Fruit fly (Drosophila melanogaster) whole organism, embryonic: Measurements from ENCODE around the gene Mlc-c.

ENCODE experiments used
- BEAF-32 ChIP-seq: fragments of 200-800 bp; sonication (Bioruptor generic); optimal IDR thresholded peaks from 3 replicates; lab custom pipeline; 2017; ENCODE audit warnings: missing biosample characterization, missing genetic modification characterization, mild to moderate bottlenecking, moderate library complexity, missing genetic modification reagents
- CG10543 ChIP-seq: fragments of 200-800 bp; sonication (Bioruptor generic); optimal IDR thresholded peaks from 3 replicates; lab custom pipeline; 2017; ENCODE audit warnings: missing biosample characterization, mild to moderate bottlenecking, missing genetic modification characterization, moderate library complexity
- CG10654 ChIP-seq: fragments of 200-800 bp; sonication (Bioruptor generic); optimal IDR thresholded peaks from 2 replicates; lab custom pipeline; 2016; ENCODE audit warnings: missing biosample characterization, missing genetic modification characterization
- CG10959 ChIP-seq: fragments of 200-800 bp; sonication (Bioruptor generic); IDR thresholded peaks from 2 replicates; pipeline ENCODE4 v1.3.6; 2022; ENCODE audit warnings: missing biosample characterization, missing genetic modification characterization
- CG11696 ChIP-seq: fragments of 200-800 bp; sonication (Bioruptor generic); IDR thresholded peaks from 2 replicates; pipeline ENCODE4 v1.3.6; 2022; ENCODE audit warnings: missing biosample characterization, missing genetic modification characterization
- CG12299 ChIP-seq: fragments of 200-800 bp; sonication (Bioruptor generic); optimal IDR thresholded peaks from 2 replicates; lab custom pipeline; 2018; ENCODE audit warnings: missing biosample characterization, mild to moderate bottlenecking, missing genetic modification characterization
- CG12659 ChIP-seq: fragments of 200-800 bp; sonication (Bioruptor generic); optimal IDR thresholded peaks from 3 replicates; lab custom pipeline; 2017; ENCODE audit warnings: mild to moderate bottlenecking, missing biosample characterization, missing genetic modification reagents, missing genetic modification characterization
- CG14441 ChIP-seq: fragments of 200-800 bp; sonication (Bioruptor generic); IDR thresholded peaks from 2 replicates; pipeline ENCODE4 v1.3.6; 2022; ENCODE audit warnings: missing biosample characterization, missing genetic modification characterization
- CG16813 ChIP-seq: fragments of 200-800 bp; sonication (Bioruptor generic); IDR thresholded peaks from 3 replicates; pipeline ENCODE4 v1.3.6; 2022; ENCODE audit warnings: missing biosample characterization, missing genetic modification characterization; ENCODE audit not compliant: partially characterized antibody
- CG16863 ChIP-seq: fragments of 200-800 bp; sonication (Bioruptor generic); optimal IDR thresholded peaks from 3 replicates; lab custom pipeline; 2016; ENCODE audit warnings: missing biosample characterization, missing genetic modification characterization
- CG17361 ChIP-seq: fragments of 200-800 bp; sonication (Bioruptor generic); IDR thresholded peaks from 3 replicates; pipeline ENCODE4 v1.3.6; 2022; ENCODE audit warnings: missing biosample characterization, missing genetic modification characterization
- CG18011 ChIP-seq: fragments of 200-800 bp; sonication (Bioruptor generic); optimal IDR thresholded peaks from 2 replicates; lab custom pipeline; 2017; ENCODE audit warnings: missing biosample characterization, missing genetic modification characterization, mild to moderate bottlenecking, moderate library complexity, missing genotype
- CG30020 ChIP-seq: fragments of 200-800 bp; optimal IDR thresholded peaks from 2 replicates; lab custom pipeline; 2019; ENCODE audit warnings: missing biosample characterization, mild to moderate bottlenecking, missing genetic modification characterization, moderate library complexity
- CG30431 ChIP-seq: fragments of 200-800 bp; sonication (Bioruptor generic); optimal IDR thresholded peaks from 2 replicates; lab custom pipeline; 2017; ENCODE audit warnings: missing biosample characterization, missing genetic modification characterization
- CG31441 ChIP-seq: fragments of 200-800 bp; sonication (Bioruptor generic); IDR thresholded peaks from 2 replicates; pipeline ENCODE4 v1.3.6; 2022; ENCODE audit warnings: missing biosample characterization, missing genetic modification characterization
- CG32772 ChIP-seq: fragments of 200-800 bp; sonication (Bioruptor generic); IDR thresholded peaks from 2 replicates; pipeline ENCODE4 v1.3.6; 2022; ENCODE audit warnings: missing biosample characterization, missing genetic modification characterization
- CG34376 ChIP-seq: fragments of 200-800 bp; sonication (Bioruptor generic); optimal IDR thresholded peaks from 2 replicates; lab custom pipeline; 2018; ENCODE audit warnings: missing biosample characterization, mild to moderate bottlenecking, missing genetic modification characterization
- CG4328 ChIP-seq: fragments of 200-800 bp; sonication (Bioruptor generic); optimal IDR thresholded peaks from 3 replicates; lab custom pipeline; 2017; ENCODE audit warnings: missing biosample characterization, missing genetic modification reagents, missing genetic modification characterization
- CG5180 ChIP-seq: fragments of 200-800 bp; sonication (Bioruptor generic); optimal IDR thresholded peaks from 3 replicates; lab custom pipeline; 2017; ENCODE audit warnings: missing biosample characterization, missing genetic modification characterization, mild to moderate bottlenecking, moderate library complexity, missing genetic modification reagents
- CG7556 ChIP-seq: fragments of 200-800 bp; sonication (Bioruptor generic); optimal IDR thresholded peaks from 2 replicates; lab custom pipeline; 2017; ENCODE audit warnings: missing biosample characterization, mild to moderate bottlenecking, missing genetic modification characterization
- CG8924 ChIP-seq: fragments of 200-800 bp; optimal IDR thresholded peaks from 3 replicates; lab custom pipeline; 2019; ENCODE audit warnings: missing biosample characterization, mild to moderate bottlenecking, missing genetic modification characterization, moderate library complexity
- Camta ChIP-seq: fragments of 200-800 bp; sonication (Bioruptor generic); optimal IDR thresholded peaks from 2 replicates; lab custom pipeline; 2016; ENCODE audit warnings: missing biosample characterization, missing genetic modification characterization
- Dek ChIP-seq: fragments of 200-800 bp; sonication (Bioruptor generic); optimal IDR thresholded peaks from 3 replicates; lab custom pipeline; 2019; ENCODE audit warnings: missing biosample characterization, mild to moderate bottlenecking, missing genetic modification characterization, moderate library complexity
- Drgx ChIP-seq: fragments of 200-800 bp; sonication (Bioruptor generic); IDR thresholded peaks from 2 replicates; pipeline ENCODE4 v1.3.6; 2022; ENCODE audit warnings: missing biosample characterization, missing genetic modification characterization
- E2f1 ChIP-seq: fragments of 200-800 bp; sonication (Bioruptor generic); IDR thresholded peaks from 2 replicates; pipeline ENCODE4 v1.3.6; 2022; ENCODE audit warnings: missing biosample characterization, missing genetic modification characterization
- HLH4C ChIP-seq: fragments of 200-800 bp; sonication (Bioruptor generic); IDR thresholded peaks from 3 replicates; pipeline ENCODE4 v1.3.6; 2022; ENCODE audit warnings: missing biosample characterization, missing genetic modification characterization; ENCODE audit not compliant: partially characterized antibody
- HLH54F ChIP-seq: fragments of 200-800 bp; sonication (Bioruptor generic); optimal IDR thresholded peaks from 3 replicates; lab custom pipeline; 2016; ENCODE audit warnings: missing biosample characterization, missing genetic modification characterization
- MTF-1 ChIP-seq: fragments of 200-800 bp; sonication (Bioruptor generic); optimal IDR thresholded peaks from 2 replicates; lab custom pipeline; 2018; ENCODE audit warnings: missing biosample characterization, mild to moderate bottlenecking, missing genetic modification characterization, borderline replicate concordance
- Meics ChIP-seq: fragments of 200-800 bp; sonication (Bioruptor generic); optimal IDR thresholded peaks from 2 replicates; lab custom pipeline; 2017; ENCODE audit warnings: missing biosample characterization, mild to moderate bottlenecking, missing genetic modification characterization
- NC2α ChIP-seq: fragments of 200-800 bp; sonication (Bioruptor generic); optimal IDR thresholded peaks from 2 replicates; lab custom pipeline; 2016; ENCODE audit warnings: missing biosample characterization, missing genetic modification characterization
- NfI ChIP-seq: fragments of 200-800 bp; sonication (Bioruptor generic); optimal IDR thresholded peaks from 3 replicates; lab custom pipeline; 2018; ENCODE audit warnings: missing biosample characterization, mild to moderate bottlenecking, missing genetic modification characterization, moderate library complexity
- Six4 ChIP-seq: fragments of 200-800 bp; sonication (Bioruptor generic); optimal IDR thresholded peaks from 2 replicates; lab custom pipeline; 2016; ENCODE audit warnings: missing biosample characterization, missing genetic modification characterization
- bbx ChIP-seq: fragments of 200-800 bp; sonication (Bioruptor generic); IDR thresholded peaks from 2 replicates; pipeline ENCODE4 v1.3.6; 2022; ENCODE audit warnings: missing biosample characterization, missing genetic modification characterization; ENCODE audit not compliant: partially characterized antibody
- dati ChIP-seq: fragments of 200-800 bp; sonication (Bioruptor generic); IDR thresholded peaks from 2 replicates; pipeline ENCODE4 v1.3.6; 2022; ENCODE audit warnings: missing biosample characterization, missing genetic modification characterization
- gcm ChIP-seq: fragments of 200-800 bp; sonication (Bioruptor generic); optimal IDR thresholded peaks from 2 replicates; lab custom pipeline; 2019; ENCODE audit warnings: missing biosample characterization, mild to moderate bottlenecking, missing genetic modification characterization, moderate library complexity
- gt ChIP-seq: fragments of 200-800 bp; sonication (Bioruptor generic); IDR thresholded peaks from 2 replicates; pipeline ENCODE4 v1.3.6; 2022; ENCODE audit warnings: missing biosample characterization, missing genetic modification characterization
- knrl ChIP-seq: fragments of 200-800 bp; sonication (Bioruptor generic); IDR thresholded peaks from 3 replicates; pipeline ENCODE4 v1.3.6; 2022; ENCODE audit warnings: missing biosample characterization, missing genetic modification characterization; ENCODE audit not compliant: partially characterized antibody
- nmo ChIP-seq: fragments of 200-800 bp; sonication (Bioruptor generic); optimal IDR thresholded peaks from 2 replicates; lab custom pipeline; 2018; ENCODE audit warnings: missing biosample characterization, mild to moderate bottlenecking, missing genetic modification characterization, moderate library complexity
- oc ChIP-seq: fragments of 200-800 bp; sonication (Bioruptor generic); optimal IDR thresholded peaks from 2 replicates; lab custom pipeline; 2018; ENCODE audit warnings: missing biosample characterization, mild to moderate bottlenecking, missing genetic modification characterization, moderate library complexity
- odd ChIP-seq: fragments of 200-800 bp; sonication (Bioruptor generic); optimal IDR thresholded peaks from 2 replicates; lab custom pipeline; 2017; ENCODE audit warnings: missing biosample characterization, mild to moderate bottlenecking, missing genetic modification characterization
- otp ChIP-seq: fragments of 200-800 bp; sonication (Bioruptor generic); IDR thresholded peaks from 3 replicates; pipeline ENCODE4, ENCODE4 v1.3.6; 2022; ENCODE audit warnings: missing biosample characterization, missing genetic modification characterization
- phol ChIP-seq: fragments of 200-800 bp; sonication (Bioruptor generic); optimal IDR thresholded peaks from 3 replicates; lab custom pipeline; 2018; ENCODE audit warnings: missing biosample characterization, mild to moderate bottlenecking, missing genetic modification characterization, moderate library complexity
- psq ChIP-seq: fragments of 200-800 bp; sonication (Bioruptor generic); optimal IDR thresholded peaks from 2 replicates; lab custom pipeline; 2017; ENCODE audit warnings: missing biosample characterization, missing genetic modification characterization
- run ChIP-seq: fragments of 200-800 bp; sonication (Bioruptor generic); optimal IDR thresholded peaks from 3 replicates; lab custom pipeline; 2018; ENCODE audit warnings: missing biosample characterization, mild to moderate bottlenecking, missing genetic modification characterization
- sc ChIP-seq, 3 experiments: fragments of >200 bp in 2 of 3; fragments of 200-800 bp in 1 of 3; sonication (Bioruptor generic) in 1 of 3; optimal IDR thresholded peaks; 2 replicates in 2 of 3; 3 replicates in 1 of 3; lab custom pipeline; 2017; ENCODE audit warnings: mild to moderate bottlenecking in 1 of 3, missing biosample characterization in 1 of 3, missing genetic modification characterization in 1 of 3, missing genetic modification reagents in 1 of 3
- slbo ChIP-seq: fragments of 200-800 bp; sonication (Bioruptor generic); IDR thresholded peaks from 2 replicates; pipeline ENCODE4 v1.3.6; 2022; ENCODE audit warnings: missing biosample characterization, missing genetic modification characterization
- tap ChIP-seq: fragments of 200-800 bp; optimal IDR thresholded peaks from 3 replicates; lab custom pipeline; 2019; ENCODE audit warnings: missing biosample characterization, mild to moderate bottlenecking, missing genetic modification characterization, moderate library complexity
- unpg ChIP-seq: fragments of 200-800 bp; sonication (Bioruptor generic); optimal IDR thresholded peaks from 3 replicates; lab custom pipeline; 2018; ENCODE audit warnings: missing biosample characterization, mild to moderate bottlenecking, missing genetic modification characterization, moderate library complexity
- vfl ChIP-seq: fragments of 200-800 bp; sonication (Bioruptor generic); optimal IDR thresholded peaks from 2 replicates; lab custom pipeline; 2016; ENCODE audit warnings: missing biosample characterization, missing genetic modification characterization
- z ChIP-seq: fragments of 200-800 bp; sonication (Bioruptor generic); IDR thresholded peaks from 3 replicates; pipeline ENCODE4 v1.3.6; 2022; ENCODE audit warnings: missing biosample characterization, missing genetic modification characterization

Gene Mlc-c

dm6 chrX:5604181-5604580 lies 18.2 kb downstream of the Mlc-c start (continued):
- TF ChIP-seq CG17361 (GFP tag; lab: Robert Waterston, UW) (0 out of 3 replicates have a peak, but pooled peaks have one; percentile 21), Camta (GFP tag; lab: Kevin White, UChicago) (no peak), CG16863 (GFP tag; lab: Kevin White, UChicago) (peak; percentile 29), CG5180 (GFP tag; lab: Kevin White, UChicago) (no peak), E2f1 (GFP tag; lab: Robert Waterston, UW) (no peak), odd (no peak), phol (tag; lab: Kevin White, UChicago) (peak; percentile 44), gt (no peak), CG11696 (GFP tag; lab: Robert Waterston, UW) (no peak), CG34376 (GFP tag; lab: Kevin White, UChicago) (no peak), CG10959 (GFP tag; lab: Robert Waterston, UW) (peak; percentile 36; the same call in 1 of the 2 replicates), Drgx (no peak), knrl (GFP tag; lab: Robert Waterston, UW) (no peak), BEAF-32 (GFP tag; lab: Kevin White, UChicago) (no peak), CG10543 (GFP tag; lab: Kevin White, UChicago) (no peak), CG10654 (GFP tag; lab: Kevin White, UChicago) (no peak), HLH4C (no peak), Six4 (GFP tag; lab: Kevin White, UChicago) (no peak), CG4328 (GFP tag; lab: Kevin White, UChicago) (no peak), CG16813 (GFP tag; lab: Robert Waterston, UW) (no peak), CG12299 (tag; lab: Kevin White, UChicago) (no peak), unpg (GFP tag; lab: Kevin White, UChicago) (no peak), slbo (GFP tag; lab: Robert Waterston, UW) (peak; percentile 63), NfI (GFP tag; lab: Kevin White, UChicago) (peak; percentile 41), CG12659 (GFP tag; lab: Kevin White, UChicago) (peak; percentile 3), psq (GFP tag; lab: Kevin White, UChicago) (no peak), CG8924 (tag; lab: Kevin White, UChicago) (peak; percentile 41), CG14441 (GFP tag; lab: Robert Waterston, UW) (peak; percentile 41; the same call in 1 of the 2 replicates), otp (GFP tag; lab: Robert Waterston, UW) (no peak), Meics (GFP tag; lab: Kevin White, UChicago) (peak; percentile 31), CG32772 (GFP tag; lab: Robert Waterston, UW) (peak; percentile 42; the same call in 1 of the 2 replicates), CG30431 (peak; percentile 50), z (no peak), run (no peak), vfl (GFP tag; lab: Kevin White, UChicago) (no peak), tap (tag; lab: Kevin White, UChicago) (no peak), dati (GFP tag; lab: Robert Waterston, UW) (no peak), Dek (tag; lab: Kevin White, UChicago) (no peak), CG7556 (GFP tag; lab: Kevin White, UChicago) (peak; percentile 30), MTF-1 (GFP tag; lab: Kevin White, UChicago) (no peak), HLH54F (GFP tag; lab: Kevin White, UChicago) (no peak), bbx (GFP tag; lab: Robert Waterston, UW) (no peak), nmo (GFP tag; lab: Kevin White, UChicago) (peak; percentile 47), oc (tag; lab: Kevin White, UChicago) (no peak), gcm (GFP tag; lab: Kevin White, UChicago) (no peak), NC2α (no peak), sc (optimal IDR thresholded peaks at IDR 0.05; lab: Kevin White, UChicago) (no peak), sc (GFP tag; optimal IDR thresholded peaks at IDR 0.05; lab: Kevin White, UChicago) (no peak), CG31441 (peak; percentile 30; the same call in 1 of the 2 replicates), CG30020 (tag; lab: Kevin White, UChicago) (no peak), CG18011 (no peak)
